Worm (Caenorhabditis elegans) whole organism, mixed stage, embryonic: ENCODE results near the gene ttr-18.

ENCODE experiments used
- bed-3 ChIP-seq: fragments of 200-800 bp; sonication (Bioruptor generic); optimal IDR thresholded peaks from 3 replicates; lab custom pipeline; 2018; ENCODE audit warnings: mild to moderate bottlenecking, missing genetic modification characterization, moderate library complexity, missing compliant biosample characterization
- blmp-1 ChIP-seq: fragments of 150-350 bp; optimal IDR thresholded peaks from 2 replicates; lab custom pipeline; 2014; ENCODE audit warnings: missing biosample characterization, missing genetic modification characterization
- ceh-39 ChIP-seq: fragments of 150-350 bp; optimal IDR thresholded peaks from 2 replicates; lab custom pipeline; 2014; ENCODE audit warnings: missing biosample characterization, missing genetic modification characterization
- ceh-43 ChIP-seq: fragments of 200-800 bp; sonication (Bioruptor generic); optimal IDR thresholded peaks from 2 replicates; lab custom pipeline; 2018; ENCODE audit warnings: mild to moderate bottlenecking, missing genetic modification characterization, moderate library complexity, missing compliant biosample characterization
- ceh-83 ChIP-seq: fragments of 200-800 bp; sonication (Bioruptor generic); optimal IDR thresholded peaks from 2 replicates; lab custom pipeline; 2018; ENCODE audit warnings: mild to moderate bottlenecking, missing genetic modification characterization, missing compliant biosample characterization
- ces-1 ChIP-seq: fragments of 150-350 bp; optimal IDR thresholded peaks from 2 replicates; lab custom pipeline; 2014; ENCODE audit warnings: missing biosample characterization, missing genetic modification reagents, missing genetic modification characterization
- cnd-1 ChIP-seq: fragments of 200-800 bp; sonication (Bioruptor generic); optimal IDR thresholded peaks from 2 replicates; lab custom pipeline; 2018; ENCODE audit warnings: mild to moderate bottlenecking, missing genetic modification characterization, missing compliant biosample characterization
- drap-1 ChIP-seq: fragments of 200-800 bp; sonication (Bioruptor generic); optimal IDR thresholded peaks from 3 replicates; lab custom pipeline; 2018; ENCODE audit warnings: mild to moderate bottlenecking, missing genetic modification characterization, missing compliant biosample characterization
- elt-1 ChIP-seq: sonication (generic microtip); optimal IDR thresholded peaks from 2 replicates; lab custom pipeline; 2017; ENCODE audit warnings: missing genetic modification characterization, mild to moderate bottlenecking, missing compliant biosample characterization, antibody characterized with exemption, moderate library complexity, borderline replicate concordance; ENCODE audit not compliant: insufficient read depth
- elt-3 ChIP-seq: fragments of 150-350 bp; optimal IDR thresholded peaks from 2 replicates; lab custom pipeline; 2014; ENCODE audit warnings: missing biosample characterization, missing genetic modification characterization
- flh-1 ChIP-seq: fragments of 200-800 bp; sonication (Bioruptor generic); optimal IDR thresholded peaks from 2 replicates; lab custom pipeline; 2018; ENCODE audit warnings: mild to moderate bottlenecking, missing genetic modification characterization, moderate library complexity, missing compliant biosample characterization
- ham-2 ChIP-seq: fragments of 200-800 bp; sonication (Bioruptor generic); optimal IDR thresholded peaks from 2 replicates; lab custom pipeline; 2018; ENCODE audit warnings: mild to moderate bottlenecking, missing genetic modification characterization, missing compliant biosample characterization
- hlh-1 ChIP-seq: fragments of 150-350 bp; optimal IDR thresholded peaks from 2 replicates; lab custom pipeline; 2014; ENCODE audit warnings: missing biosample characterization, missing genetic modification reagents, missing genetic modification characterization
- lin-13 ChIP-seq: fragments of 150-350 bp; optimal IDR thresholded peaks from 2 replicates; lab custom pipeline; 2014; ENCODE audit warnings: missing biosample characterization, missing genetic modification characterization
- lin-32 ChIP-seq: fragments of 200-800 bp; sonication (Bioruptor generic); optimal IDR thresholded peaks from 2 replicates; lab custom pipeline; 2018; ENCODE audit warnings: mild to moderate bottlenecking, missing genetic modification characterization, missing compliant biosample characterization
- lsy-2 ChIP-seq: fragments of 150-350 bp; optimal IDR thresholded peaks from 2 replicates; lab custom pipeline; 2014; ENCODE audit warnings: missing biosample characterization, missing genetic modification characterization
- mep-1 ChIP-seq: fragments of 150-350 bp; optimal IDR thresholded peaks from 2 replicates; lab custom pipeline; 2017; ENCODE audit warnings: missing biosample characterization, missing genetic modification reagents, missing genetic modification characterization, inconsistent platforms
- mls-2 ChIP-seq: sonication (generic microtip); optimal IDR thresholded peaks from 2 replicates; lab custom pipeline; 2016; ENCODE audit warnings: mild to moderate bottlenecking, missing genetic modification characterization, moderate library complexity, missing compliant biosample characterization
- nhr-2 ChIP-seq: fragments of 150-350 bp; optimal IDR thresholded peaks from 2 replicates; lab custom pipeline; 2014; ENCODE audit warnings: missing biosample characterization, missing genetic modification characterization
- nhr-237 ChIP-seq: fragments of 150-350 bp; optimal IDR thresholded peaks from 2 replicates; lab custom pipeline; 2014; ENCODE audit warnings: missing biosample characterization, missing genetic modification characterization
- nhr-28 ChIP-seq: fragments of 150-350 bp; optimal IDR thresholded peaks from 2 replicates; lab custom pipeline; 2014; ENCODE audit warnings: missing biosample characterization, missing genetic modification characterization
- nhr-76 ChIP-seq: sonication (generic microtip); optimal IDR thresholded peaks from 2 replicates; lab custom pipeline; 2017; ENCODE audit warnings: missing biosample characterization, missing genetic modification characterization
- sem-2 ChIP-seq: fragments of 200-800 bp; sonication (Bioruptor generic); optimal IDR thresholded peaks from 2 replicates; lab custom pipeline; 2018; ENCODE audit warnings: mild to moderate bottlenecking, missing genetic modification characterization, missing compliant biosample characterization
- snpc-4 ChIP-seq: fragments of 150-350 bp; optimal IDR thresholded peaks from 2 replicates; lab custom pipeline; 2014; ENCODE audit warnings: missing biosample characterization, missing genetic modification characterization
- sptf-1 ChIP-seq: sonication (generic microtip); optimal IDR thresholded peaks from 2 replicates; lab custom pipeline; 2017; ENCODE audit warnings: mild to moderate bottlenecking, missing genetic modification characterization, moderate library complexity, missing compliant biosample characterization
- tbx-8 ChIP-seq: fragments of 200-800 bp; sonication (Bioruptor generic); optimal IDR thresholded peaks from 2 replicates; lab custom pipeline; 2018; ENCODE audit warnings: mild to moderate bottlenecking, missing genetic modification characterization, moderate library complexity, missing compliant biosample characterization
- unc-120 ChIP-seq: sonication (generic microtip); optimal IDR thresholded peaks from 2 replicates; lab custom pipeline; 2017; ENCODE audit warnings: missing genetic modification characterization, missing compliant biosample characterization; ENCODE audit not compliant: poor library complexity, severe bottlenecking
- unc-39 ChIP-seq: fragments of 150-350 bp; optimal IDR thresholded peaks from 2 replicates; lab custom pipeline; 2014; ENCODE audit warnings: missing biosample characterization, missing genetic modification characterization
- unc-62 ChIP-seq: fragments of 150-350 bp; optimal IDR thresholded peaks from 2 replicates; lab custom pipeline; 2014; ENCODE audit warnings: missing biosample characterization, missing genetic modification reagents, missing genetic modification characterization
- ztf-11 ChIP-seq: fragments of 150-350 bp; optimal IDR thresholded peaks from 2 replicates; lab custom pipeline; 2014; ENCODE audit warnings: missing biosample characterization, missing genetic modification characterization

Gene ttr-18

ce11 chrII:11497365-11497764, 10.8 kb upstream of the ttr-18 start, which contains the start of gene B0334.5:
TSS of gene B0334.5 (plus strand) at chrII:11497665.
- no peak for TF ChIP-seq ces-1 (GFP tag; lab: Kevin White, UChicago)
- TF ChIP-seq nhr-76 (tag; lab: Kevin White, UChicago) = no peak
- no peak for TF ChIP-seq nhr-28
- TF ChIP-seq tbx-8 (GFP tag; lab: Kevin White, UChicago) = no peak
- no peak for TF ChIP-seq blmp-1
- TF ChIP-seq unc-62 = no peak
- no peak for TF ChIP-seq ham-2 (GFP tag; lab: Kevin White, UChicago)
- no peak for TF ChIP-seq sptf-1 (tag; lab: Kevin White, UChicago)
- TF ChIP-seq lin-32 (GFP tag; lab: Kevin White, UChicago) = no peak
- no peak for TF ChIP-seq nhr-2 (tag; lab: Kevin White, UChicago)
- TF ChIP-seq cnd-1 (tag; lab: Kevin White, UChicago) = no peak
- no peak for TF ChIP-seq bed-3 (GFP tag; lab: Kevin White, UChicago)
- TF ChIP-seq unc-120 (tag; lab: Kevin White, UChicago) = no peak
- no peak for TF ChIP-seq unc-39 (tag; lab: Kevin White, UChicago)
- no peak for TF ChIP-seq ceh-83 (GFP tag; lab: Kevin White, UChicago)
- TF ChIP-seq mep-1 (tag; lab: Kevin White, UChicago) = no peak
- no peak for TF ChIP-seq ztf-11
- TF ChIP-seq drap-1 = no peak
- TF ChIP-seq flh-1 (GFP tag; lab: Kevin White, UChicago) = no peak

ce11 chrII:11496767-11497166, 10.2 kb upstream of the ttr-18 start, which contains the start of gene emc-5:
TSS of gene emc-5 (plus strand) at chrII:11496780.
- TF ChIP-seq mep-1 (tag; lab: Kevin White, UChicago) = no peak
- TF ChIP-seq flh-1 (GFP tag; lab: Kevin White, UChicago) = no peak
- TF ChIP-seq nhr-237 (tag; lab: Kevin White, UChicago) = no peak
- no peak for TF ChIP-seq nhr-2 (tag; lab: Kevin White, UChicago)
- TF ChIP-seq ham-2 (GFP tag; lab: Kevin White, UChicago) = no peak
- no peak for TF ChIP-seq lin-13 (tag; lab: Kevin White, UChicago)
- no peak for TF ChIP-seq tbx-8 (GFP tag; lab: Kevin White, UChicago)
- TF ChIP-seq unc-62 = peak; percentile 49
- no peak for TF ChIP-seq ceh-39
- no peak for TF ChIP-seq unc-39 (tag; lab: Kevin White, UChicago)
- no peak for TF ChIP-seq elt-3 (tag; lab: Kevin White, UChicago)
- no peak for TF ChIP-seq ceh-43
- peak; percentile 66 for TF ChIP-seq hlh-1 (tag; lab: Kevin White, UChicago)
- TF ChIP-seq nhr-76 (tag; lab: Kevin White, UChicago) = no peak
- TF ChIP-seq ztf-11 = no peak
- no peak for TF ChIP-seq snpc-4 (tag; lab: Kevin White, UChicago)
- peak; percentile 57 for TF ChIP-seq unc-120 (tag; lab: Kevin White, UChicago)

- no peak for TF ChIP-seq lin-32 (GFP tag; lab: Kevin White, UChicago)
- TF ChIP-seq sptf-1 (tag; lab: Kevin White, UChicago) = no peak
- no peak for TF ChIP-seq ztf-11
- no peak for TF ChIP-seq mls-2
- no peak for TF ChIP-seq flh-1 (GFP tag; lab: Kevin White, UChicago)
- TF ChIP-seq elt-3 (tag; lab: Kevin White, UChicago) = no peak
- no peak for TF ChIP-seq sem-2 (GFP tag; lab: Kevin White, UChicago)
- TF ChIP-seq snpc-4 (tag; lab: Kevin White, UChicago) = no peak
- TF ChIP-seq drap-1 = no peak
- no peak for TF ChIP-seq elt-1 (tag; lab: Kevin White, UChicago)
- TF ChIP-seq nhr-28 = no peak
Observed at ce11 chrII:11495806-11496205, 9.3 kb upstream of the ttr-18 start.

- peak; percentile 91 for TF ChIP-seq lsy-2
- TF ChIP-seq ces-1 (GFP tag; lab: Kevin White, UChicago) = peak; percentile 94
- no peak for TF ChIP-seq elt-1 (tag; lab: Kevin White, UChicago)
- TF ChIP-seq, all 35 proteins: peak for 2
Observed at ce11 chrII:11495307-11495706, 8.8 kb upstream of the ttr-18 start, which contains the start of the genes ooc-3 and B0334.4. TSS of gene ooc-3 (minus strand) at chrII:11495321. TSS of gene B0334.4 (plus strand) at chrII:11495692.

ce11 chrII:11492843-11493242, 6.3 kb upstream of the ttr-18 start, which contains the start of gene hacl-1:
TSS of gene hacl-1 (minus strand) at chrII:11492963.
- TF ChIP-seq snpc-4 (tag; lab: Kevin White, UChicago) (no peak), elt-1 (tag; lab: Kevin White, UChicago) (no peak), mep-1 (tag; lab: Kevin White, UChicago) (no peak), ceh-39 (no peak), unc-62 (no peak), sem-2 (GFP tag; lab: Kevin White, UChicago) (no peak), mls-2 (no peak), blmp-1 (no peak), elt-3 (tag; lab: Kevin White, UChicago) (no peak), tbx-8 (GFP tag; lab: Kevin White, UChicago) (no peak)
